Fruit fly (Drosophila melanogaster): Measurements from ENCODE around the gene gdl-ORF39.

gdl-ORF39 gene

dm6 chr3L:15530638-15531225 lies 21.5 kb downstream of the gdl-ORF39 start:
- TF ChIP-seq yki (optimal IDR thresholded peaks at IDR 0.05) (no peak), CG10267 (tag; optimal IDR thresholded peaks at IDR 0.05) (no peak), tin (GFP tag; optimal IDR thresholded peaks at IDR 0.05) (no peak), al (GFP tag; IDR thresholded peaks at IDR 0.05) (no peak), CG11560 (tag; IDR thresholded peaks at IDR 0.05) (no peak), CG3407 (GFP tag; optimal IDR thresholded peaks at IDR 0.05) (peak; percentile 23), tap (tag; optimal IDR thresholded peaks at IDR 0.05) (peak; percentile 0), fru (optimal IDR thresholded peaks at IDR 0.05) (no peak), CG17568 (GFP tag; optimal IDR thresholded peaks at IDR 0.05) (peak; percentile 19), CG2678 (tag; optimal IDR thresholded peaks at IDR 0.05) (peak; percentile 37), Sry-β (GFP tag; optimal IDR thresholded peaks at IDR 0.05) (peak; percentile 3), kni (GFP tag; optimal IDR thresholded peaks at IDR 0.05) (peak; percentile 76), CG11723 (GFP tag; optimal IDR thresholded peaks at IDR 0.05) (peak; percentile 39), zen2 (GFP tag; IDR thresholded peaks at IDR 0.05; ENCODE audit: partially characterized antibody) (no peak), CG5180 (GFP tag; optimal IDR thresholded peaks at IDR 0.05) (peak; percentile 33), CG6254 (GFP tag; optimal IDR thresholded peaks at IDR 0.05) (peak; percentile 1), CG9215 (GFP tag; IDR thresholded peaks at IDR 0.05) (no peak), CG12299 (tag; optimal IDR thresholded peaks at IDR 0.05) (peak; percentile 35), Gsc (GFP tag; IDR thresholded peaks at IDR 0.05) (no peak), cg (GFP tag; optimal IDR thresholded peaks at IDR 0.05) (peak; percentile 19), CG12071 (GFP tag; optimal IDR thresholded peaks at IDR 0.05) (peak; percentile 26), gsb (GFP tag; IDR thresholded peaks at IDR 0.05) (no peak), CG2712 (tag; optimal IDR thresholded peaks at IDR 0.05) (no peak), chm (GFP tag; IDR thresholded peaks at IDR 0.05) (peak; percentile 66), CG10321 (GFP tag; IDR thresholded peaks at IDR 0.05) (no peak), CG10979 (tag; optimal IDR thresholded peaks at IDR 0.05) (no peak), ci (GFP tag; IDR thresholded peaks at IDR 0.05) (peak; percentile 43; the same call in 1 of the 3 replicates), CG8281 (tag; optimal IDR thresholded peaks at IDR 0.05) (peak; percentile 54), CG4707 (GFP tag; optimal IDR thresholded peaks at IDR 0.05) (peak; percentile 40), wek (GFP tag; optimal IDR thresholded peaks at IDR 0.05) (peak; percentile 43), CG9817 (tag; optimal IDR thresholded peaks at IDR 0.05) (no peak), Ets65A (GFP tag) (no peak), CG8290 (GFP tag; optimal IDR thresholded peaks at IDR 0.05) (no peak), CG8290 (tag; optimal IDR thresholded peaks at IDR 0.05) (peak; percentile 34 to 49), trh (GFP tag; optimal IDR thresholded peaks at IDR 0.05) (no peak), CkIIα-i1 (GFP tag; IDR thresholded peaks at IDR 0.05) (no peak), ERR (GFP tag; optimal IDR thresholded peaks at IDR 0.05) (no peak), CG4360 (GFP tag; IDR thresholded peaks at IDR 0.05) (peak; percentile 37; the same call in 1 of the 2 replicates), CG17359 (tag; optimal IDR thresholded peaks at IDR 0.05) (peak; percentile 31), Mrtf (GFP tag; IDR thresholded peaks at IDR 0.05) (no peak), CG10209 (GFP tag; optimal IDR thresholded peaks at IDR 0.05) (peak; percentile 2), Myb (GFP tag; optimal IDR thresholded peaks at IDR 0.05) (no peak), CG8924 (tag; optimal IDR thresholded peaks at IDR 0.05) (peak; percentile 3), fd64A (GFP tag; optimal IDR thresholded peaks at IDR 0.05) (peak; percentile 11), CG4328 (GFP tag; optimal IDR thresholded peaks at IDR 0.05) (peak; percentile 29), CG7357 (GFP tag; IDR thresholded peaks at IDR 0.05) (no peak), ttk (GFP tag; IDR thresholded peaks at IDR 0.05) (no peak), CG33557 (GFP tag; optimal IDR thresholded peaks at IDR 0.05) (peak; percentile 57), HmgZ (tag; optimal IDR thresholded peaks at IDR 0.05) (no peak), lab (GFP tag; optimal IDR thresholded peaks at IDR 0.05) (peak; percentile 24), Ets97D (GFP tag; optimal IDR thresholded peaks at IDR 0.05) (no peak)

All from whole organism, embryonic.